Fruit fly (Drosophila melanogaster) whole organism, prepupa: Measurements from ENCODE around the gene Sgf11.

Experiments used
- Blimp-1 ChIP-seq: fragments of 200-800 bp; sonication (Bioruptor generic); optimal IDR thresholded peaks from 3 replicates; lab custom pipeline; 2017; ENCODE audit warnings: missing biosample characterization, missing genetic modification characterization, mild to moderate bottlenecking, moderate library complexity, missing genetic modification reagents
- CG11902 ChIP-seq: fragments of 200-800 bp; sonication (Bioruptor generic); optimal IDR thresholded peaks from 3 replicates; lab custom pipeline; 2016; ENCODE audit warnings: missing biosample characterization, missing genetic modification characterization
- CG15336 ChIP-seq: fragments of 200-800 bp; sonication (Bioruptor generic); IDR thresholded peaks from 2 replicates; pipeline ENCODE4 v1.3.6; 2022; ENCODE audit warnings: missing biosample characterization, missing genetic modification characterization
- CG1621 ChIP-seq: fragments of 200-800 bp; sonication (Bioruptor generic); optimal IDR thresholded peaks from 3 replicates; lab custom pipeline; 2018; ENCODE audit warnings: missing biosample characterization, mild to moderate bottlenecking, missing genetic modification characterization
- CG16779 ChIP-seq: fragments of 200-800 bp; sonication (Bioruptor generic); optimal IDR thresholded peaks from 3 replicates; lab custom pipeline; 2017; ENCODE audit warnings: missing biosample characterization, mild to moderate bottlenecking, missing genetic modification characterization
- CG3032 ChIP-seq: fragments of 200-800 bp; optimal IDR thresholded peaks from 2 replicates; lab custom pipeline; 2019; ENCODE audit warnings: missing biosample characterization, mild to moderate bottlenecking, missing genetic modification characterization, moderate library complexity
- CG31627 ChIP-seq: fragments of 200-800 bp; sonication (Bioruptor generic); optimal IDR thresholded peaks from 3 replicates; lab custom pipeline; 2016; ENCODE audit warnings: missing biosample characterization, missing genetic modification characterization
- CG32006 ChIP-seq: fragments of 200-800 bp; sonication (Bioruptor generic); optimal IDR thresholded peaks from 3 replicates; lab custom pipeline; 2017; ENCODE audit warnings: missing biosample characterization, mild to moderate bottlenecking, missing genetic modification characterization
- CG3919 ChIP-seq: fragments of 200-800 bp; sonication (Bioruptor generic); optimal IDR thresholded peaks from 3 replicates; lab custom pipeline; 2016; ENCODE audit warnings: missing biosample characterization, missing genetic modification characterization
- CG4318 ChIP-seq: fragments of 200-800 bp; sonication (Bioruptor generic); optimal IDR thresholded peaks from 3 replicates; lab custom pipeline; 2017; ENCODE audit warnings: missing biosample characterization, mild to moderate bottlenecking, missing genetic modification characterization
- CG6163 ChIP-seq: fragments of 200-800 bp; sonication (Bioruptor generic); IDR thresholded peaks from 3 replicates; pipeline ENCODE4 v1.3.6; 2022; ENCODE audit warnings: missing biosample characterization, missing genetic modification characterization
- CG6808 ChIP-seq: fragments of 200-800 bp; sonication (Bioruptor generic); optimal IDR thresholded peaks from 3 replicates; lab custom pipeline; 2017; ENCODE audit warnings: missing biosample characterization, missing genetic modification characterization, mild to moderate bottlenecking, moderate library complexity, missing genetic modification reagents
- CG6854 ChIP-seq: fragments of 200-800 bp; sonication (Bioruptor generic); optimal IDR thresholded peaks from 2 replicates; lab custom pipeline; 2017; ENCODE audit warnings: missing biosample characterization, mild to moderate bottlenecking, missing genetic modification characterization
- CG7368 ChIP-seq: fragments of 200-800 bp; sonication (Bioruptor generic); optimal IDR thresholded peaks from 3 replicates; lab custom pipeline; 2016; ENCODE audit warnings: missing biosample characterization, missing genetic modification characterization
- CG8119 ChIP-seq: fragments of 200-800 bp; sonication (Bioruptor generic); IDR thresholded peaks from 3 replicates; pipeline ENCODE4 v1.3.6; 2022; ENCODE audit warnings: missing biosample characterization, missing genetic modification characterization
- CG8632 ChIP-seq: fragments of 200-800 bp; sonication (Bioruptor generic); optimal IDR thresholded peaks from 3 replicates; lab custom pipeline; 2016; ENCODE audit warnings: missing biosample characterization, missing genetic modification characterization
- Eip75B ChIP-seq: fragments of 200-800 bp; sonication (Bioruptor generic); optimal IDR thresholded peaks from 3 replicates; lab custom pipeline; 2016; ENCODE audit warnings: missing biosample characterization, missing genetic modification characterization
- Eip78C ChIP-seq: fragments of 200-800 bp; sonication (Bioruptor generic); peaks from one replicate; lab custom pipeline; 2016; ENCODE audit warnings: missing biosample characterization, missing genetic modification characterization
- Eip93F ChIP-seq: fragments of 200-800 bp; sonication (Bioruptor generic); optimal IDR thresholded peaks from 2 replicates; lab custom pipeline; 2016; ENCODE audit warnings: missing biosample characterization, mild to moderate bottlenecking, missing genetic modification characterization
- Ets21C ChIP-seq: fragments of 200-800 bp; sonication (Bioruptor generic); optimal IDR thresholded peaks from 3 replicates; lab custom pipeline; 2016; ENCODE audit warnings: missing biosample characterization, missing genetic modification characterization
- Hr38 ChIP-seq: sonication (Bioruptor generic); optimal IDR thresholded peaks from 2 replicates; lab custom pipeline; 2016; ENCODE audit warnings: missing biosample characterization, missing genetic modification characterization
- Hr39 ChIP-seq: fragments of 200-800 bp; sonication (Bioruptor generic); optimal IDR thresholded peaks from 2 replicates; lab custom pipeline; 2016; ENCODE audit warnings: missing biosample characterization, missing genetic modification characterization
- Hr4 ChIP-seq: fragments of 200-800 bp; sonication (Bioruptor generic); optimal IDR thresholded peaks from 3 replicates; lab custom pipeline; 2016; ENCODE audit warnings: missing biosample characterization, missing genetic modification characterization
- Lpt ChIP-seq: fragments of 200-800 bp; sonication (Bioruptor generic); optimal IDR thresholded peaks from 3 replicates; lab custom pipeline; 2016; ENCODE audit warnings: missing biosample characterization, missing genetic modification characterization
- Met ChIP-seq: fragments of 200-800 bp; sonication (Bioruptor generic); optimal IDR thresholded peaks from 3 replicates; lab custom pipeline; 2016; ENCODE audit warnings: missing biosample characterization, missing genetic modification characterization
- OdsH ChIP-seq: fragments of 200-800 bp; sonication (Bioruptor generic); optimal IDR thresholded peaks from 3 replicates; lab custom pipeline; 2016; ENCODE audit warnings: missing biosample characterization, missing genetic modification characterization
- Smox ChIP-seq: fragments of 200-800 bp; sonication (Bioruptor generic); optimal IDR thresholded peaks from 3 replicates; lab custom pipeline; 2016; ENCODE audit warnings: missing biosample characterization, missing genetic modification characterization
- Sox14 ChIP-seq: fragments of 200-800 bp; sonication (Bioruptor generic); optimal IDR thresholded peaks from 3 replicates; lab custom pipeline; 2016; ENCODE audit warnings: missing biosample characterization, missing genetic modification characterization
- Sox15 ChIP-seq: fragments of 200-800 bp; sonication (Bioruptor generic); optimal IDR thresholded peaks from 3 replicates; lab custom pipeline; 2016; ENCODE audit warnings: missing biosample characterization, missing genetic modification characterization
- cyc ChIP-seq: fragments of 200-800 bp; sonication (Bioruptor generic); optimal IDR thresholded peaks from 3 replicates; lab custom pipeline; 2016; ENCODE audit warnings: missing biosample characterization, missing genetic modification characterization
- dac ChIP-seq: fragments of 200-800 bp; sonication (Bioruptor generic); optimal IDR thresholded peaks from 2 replicates; lab custom pipeline; 2017; ENCODE audit warnings: missing biosample characterization, mild to moderate bottlenecking, missing genetic modification characterization
- dsx ChIP-seq: fragments of 200-800 bp; optimal IDR thresholded peaks from 3 replicates; lab custom pipeline; 2019; ENCODE audit warnings: missing biosample characterization, mild to moderate bottlenecking, missing genetic modification characterization, moderate library complexity; ENCODE audit not compliant: poor library complexity, severe bottlenecking
- eg ChIP-seq: fragments of 200-800 bp; sonication (Bioruptor generic); IDR thresholded peaks from 3 replicates; pipeline ENCODE4 v1.3.6; 2022; ENCODE audit warnings: missing biosample characterization, missing genetic modification characterization
- esn ChIP-seq: fragments of 200-800 bp; sonication (Bioruptor generic); optimal IDR thresholded peaks from 2 replicates; lab custom pipeline; 2016; ENCODE audit warnings: missing biosample characterization, mild to moderate bottlenecking, missing genetic modification characterization, moderate library complexity
- fd59A ChIP-seq: fragments of 200-800 bp; sonication (Bioruptor generic); optimal IDR thresholded peaks from 2 replicates; lab custom pipeline; 2017; ENCODE audit warnings: missing biosample characterization, mild to moderate bottlenecking, missing genetic modification characterization, missing genetic modification reagents
- fd85E ChIP-seq: fragments of 200-800 bp; sonication (Bioruptor generic); optimal IDR thresholded peaks from 3 replicates; lab custom pipeline; 2016; ENCODE audit warnings: missing biosample characterization, missing genetic modification characterization
- fkh ChIP-seq: fragments of 200-800 bp; sonication (Bioruptor generic); optimal IDR thresholded peaks from 3 replicates; lab custom pipeline; 2017; ENCODE audit warnings: missing biosample characterization, mild to moderate bottlenecking, missing genetic modification characterization, moderate library complexity
- lz ChIP-seq: fragments of 200-800 bp; sonication (Bioruptor generic); optimal IDR thresholded peaks from 3 replicates; lab custom pipeline; 2016; ENCODE audit warnings: missing biosample characterization, missing genetic modification characterization
- pdm3 ChIP-seq: fragments of 200-800 bp; sonication (Bioruptor generic); optimal IDR thresholded peaks from 3 replicates; lab custom pipeline; 2016; ENCODE audit warnings: missing biosample characterization, missing genetic modification characterization
- salr ChIP-seq, 2 experiments: fragments of 200-800 bp; sonication (Bioruptor generic); optimal IDR thresholded peaks; 3 replicates each; lab custom pipeline; 2016 to 2018; ENCODE audit warnings: missing biosample characterization in 2 of 2, missing genetic modification characterization in 2 of 2, mild to moderate bottlenecking in 1 of 2
- ss ChIP-seq, 2 experiments: fragments of 200-800 bp; sonication (Bioruptor generic); optimal IDR thresholded peaks; 2 replicates in 1 of 2; 3 replicates in 1 of 2; lab custom pipeline; 2017 to 2018; ENCODE audit warnings: mild to moderate bottlenecking in 2 of 2, missing biosample characterization in 2 of 2, missing genetic modification characterization in 2 of 2, moderate library complexity in 1 of 2
- svp ChIP-seq: fragments of 200-800 bp; sonication (Bioruptor generic); peaks from one replicate; lab custom pipeline; 2016; ENCODE audit warnings: missing biosample characterization, missing genetic modification characterization
- topi ChIP-seq: fragments of 200-800 bp; sonication (Bioruptor generic); optimal IDR thresholded peaks from 3 replicates; lab custom pipeline; 2016; ENCODE audit warnings: missing biosample characterization, missing genetic modification characterization
- vri ChIP-seq: fragments of 200-800 bp; sonication (Bioruptor generic); optimal IDR thresholded peaks from 3 replicates; lab custom pipeline; 2016; ENCODE audit warnings: missing biosample characterization, mild to moderate bottlenecking, missing genetic modification characterization

Sgf11 gene

DNA sequence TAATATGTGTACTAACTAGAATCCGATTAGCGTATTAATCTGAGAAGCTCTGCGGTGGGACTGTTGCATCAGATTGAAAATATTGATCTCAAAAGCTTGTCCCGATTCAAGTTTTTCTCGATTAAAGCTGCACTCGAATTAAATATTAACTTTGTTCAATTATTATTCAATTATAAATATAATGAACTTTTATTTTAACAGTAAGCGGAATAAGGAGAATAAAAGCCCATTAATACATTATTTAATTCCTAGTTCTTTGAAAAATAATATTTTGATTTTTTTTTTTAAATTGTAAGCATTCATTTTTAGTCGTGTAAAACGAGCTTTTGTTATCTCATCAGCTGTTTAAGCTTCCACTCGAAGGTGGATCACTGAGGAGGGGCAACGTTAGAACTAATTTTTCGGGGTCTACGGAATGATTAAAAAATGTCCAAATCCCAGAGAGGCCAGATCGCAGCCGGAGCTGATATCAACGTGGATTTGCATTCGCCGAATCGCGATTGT is 6.2 kb downstream of the Sgf11 start, which contains the start of the genes GNBP2 and GNBP1 (continued):
- TF ChIP-seq svp (GFP tag; lab: Kevin White, UChicago) (peak; percentile 90), esn (GFP tag; lab: Kevin White, UChicago) (peak; percentile 92), CG6808 (GFP tag; lab: Kevin White, UChicago) (no peak), pdm3 (GFP tag; lab: Kevin White, UChicago) (no peak), Smox (GFP tag; lab: Kevin White, UChicago) (peak; percentile 82), CG15336 (GFP tag; lab: Robert Waterston, UW) (peak; percentile 96), dac (GFP tag; lab: Kevin White, UChicago) (no peak), CG8119 (GFP tag; lab: Robert Waterston, UW) (peak; percentile 95)

DNA sequence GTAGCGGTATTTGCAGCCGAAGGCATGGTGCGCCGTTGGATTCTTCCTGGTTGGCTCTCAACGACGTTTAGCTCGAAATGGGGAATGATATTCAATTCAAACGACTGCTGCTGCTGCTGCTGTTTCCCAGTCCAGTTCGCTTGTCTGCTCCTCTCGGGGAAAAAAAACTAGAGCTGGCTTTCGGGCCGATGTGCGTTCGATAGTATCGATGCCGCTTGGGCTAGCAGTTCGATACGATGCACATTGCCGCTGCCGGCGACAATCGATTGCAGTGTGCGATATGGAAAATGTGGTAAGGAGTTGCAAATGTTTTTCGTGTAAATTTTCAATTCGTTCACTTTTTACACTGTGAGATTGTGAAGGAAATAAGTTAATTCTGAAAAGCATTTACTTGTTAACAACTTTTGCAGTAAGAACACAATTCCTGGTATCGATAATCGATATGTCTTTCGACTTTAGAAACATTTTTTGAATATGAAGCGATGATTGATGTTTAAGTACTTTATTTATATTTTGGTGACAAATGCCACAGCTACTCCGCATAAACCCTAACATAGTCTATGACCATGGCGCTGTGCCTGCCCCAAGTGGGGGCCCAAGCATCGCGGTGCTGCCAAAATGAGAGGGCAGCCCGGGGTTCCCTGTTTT is 8.5 kb downstream of the Sgf11 start, which contains the start of gene Capr:
Gene Capr, minus strand, starts transcription at position 339 of the 648 bp plus-strand sequence.
- TF ChIP-seq CG8632 (no peak), CG16779 (tag; lab: Kevin White, UChicago) (no peak), Blimp-1 (GFP tag; lab: Kevin White, UChicago) (no peak), OdsH (GFP tag; lab: Kevin White, UChicago) (peak; percentile 20), CG4318 (GFP tag; lab: Kevin White, UChicago) (no peak), CG3919 (GFP tag; lab: Kevin White, UChicago) (peak; percentile 67), ss (GFP tag; optimal IDR thresholded peaks at IDR 0.05; lab: Kevin White, UChicago) (peak in 1 of 2 experiments; percentile 14), Sox14 (GFP tag; lab: Kevin White, UChicago) (peak; percentile 44), cyc (GFP tag; lab: Kevin White, UChicago) (peak; percentile 40), svp (GFP tag; lab: Kevin White, UChicago) (peak; percentile 61), dac (GFP tag; lab: Kevin White, UChicago) (no peak), CG31627 (GFP tag; lab: Kevin White, UChicago) (peak; percentile 45), Ets21C (GFP tag; lab: Kevin White, UChicago) (peak; percentile 34), CG1621 (tag; lab: Kevin White, UChicago) (no peak), Hr39 (GFP tag; lab: Kevin White, UChicago) (peak; percentile 19), Eip75B (GFP tag; lab: Kevin White, UChicago) (no peak), fd59A (GFP tag; lab: Kevin White, UChicago) (no peak), eg (no peak), Met (GFP tag; lab: Kevin White, UChicago) (peak; percentile 37), CG7368 (GFP tag; lab: Kevin White, UChicago) (no peak), esn (GFP tag; lab: Kevin White, UChicago) (peak; percentile 64), Lpt (GFP tag; lab: Kevin White, UChicago) (no peak), Smox (GFP tag; lab: Kevin White, UChicago) (no peak), topi (GFP tag; lab: Kevin White, UChicago) (peak; percentile 45), Hr38 (no peak), CG6163 (GFP tag; lab: Robert Waterston, UW) (peak; percentile 43; the same call in 2 of the 3 replicates), Hr4 (no peak), CG3032 (tag; lab: Kevin White, UChicago) (peak; percentile 29), Eip93F (GFP tag; lab: Kevin White, UChicago) (no peak), vri (no peak), CG6854 (peak; percentile 23), Sox15 (GFP tag; lab: Kevin White, UChicago) (no peak), CG32006 (GFP tag; lab: Kevin White, UChicago) (no peak), CG15336 (GFP tag; lab: Robert Waterston, UW) (no peak), CG6808 (GFP tag; lab: Kevin White, UChicago) (no peak), CG11902 (GFP tag; lab: Kevin White, UChicago) (no peak), lz (peak; percentile 50), fkh (GFP tag; lab: Kevin White, UChicago) (no peak), fd85E (no peak), dsx (GFP tag; lab: Kevin White, UChicago) (peak; percentile 5), Eip78C (peak; percentile 51), salr (GFP tag; optimal IDR thresholded peaks at IDR 0.05; lab: Kevin White, UChicago) (no peak)
